Fruit fly (Drosophila melanogaster): ENCODE results near the gene Ip259.

Ip259 gene

DNA sequence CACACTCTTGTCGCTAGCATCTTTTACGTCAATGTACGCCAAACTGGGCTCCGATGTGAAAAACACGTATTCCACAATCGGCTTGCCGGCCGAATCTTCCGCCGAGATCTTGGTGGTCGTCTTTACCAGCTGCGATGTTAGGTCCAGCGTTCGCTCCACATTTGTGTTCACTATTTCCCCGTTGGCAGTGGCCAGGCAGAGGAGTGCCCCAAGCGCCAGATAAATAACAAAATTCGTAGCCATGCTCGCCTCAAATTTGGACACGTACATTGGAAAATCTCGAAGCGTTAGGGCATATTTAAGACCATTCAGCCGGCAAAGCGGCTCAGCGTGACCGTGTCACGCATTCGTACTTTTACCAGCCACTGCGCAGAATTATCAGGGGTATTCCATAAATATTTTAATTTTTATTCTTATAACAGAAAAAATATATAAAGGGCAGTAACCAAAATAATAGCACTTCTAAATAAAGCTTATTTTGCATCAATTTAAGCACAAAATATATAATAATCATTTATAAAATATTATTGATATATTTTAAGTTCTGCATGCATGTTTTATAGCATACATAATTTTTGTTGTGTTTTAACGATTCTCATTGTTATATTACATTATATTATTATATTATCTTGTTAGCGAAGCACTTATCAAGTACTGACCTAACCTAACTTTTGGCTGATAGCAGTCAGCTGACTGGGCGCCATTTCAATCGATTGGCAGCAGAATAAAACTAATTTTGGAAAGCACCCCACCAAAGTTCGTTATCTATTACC, 32.5 kb upstream of the Ip259 start, which contains the start of the genes CG33303 and dpr19 (continued):
- TF ChIP-seq wek (GFP tag; optimal IDR thresholded peaks at IDR 0.05) (peak; percentile 95), Nf-YA (GFP tag; IDR thresholded peaks at IDR 0.05) (no peak), CG34422 (GFP tag; IDR thresholded peaks at IDR 0.05) (peak; percentile 87; the same call in 2 of the 3 replicates), Tbp (GFP tag; optimal IDR thresholded peaks at IDR 0.05) (no peak), CG32767 (GFP tag; IDR thresholded peaks at IDR 0.05) (peak; percentile 73; the same call in 1 of the 2 replicates), inv (GFP tag; IDR thresholded peaks at IDR 0.05; ENCODE audit: partially characterized antibody) (no peak), CG9215 (GFP tag; IDR thresholded peaks at IDR 0.05) (no peak), wor (GFP tag; IDR thresholded peaks at IDR 0.05) (no peak), CG7556 (GFP tag; optimal IDR thresholded peaks at IDR 0.05) (peak; percentile 80), hb (GFP tag; IDR thresholded peaks at IDR 0.05; ENCODE audit: partially characterized antibody) (no peak), CG2202 (tag; optimal IDR thresholded peaks at IDR 0.05) (peak; percentile 63), CG18619 (GFP tag; optimal IDR thresholded peaks at IDR 0.05) (peak; percentile 68), CG13123 (GFP tag; optimal IDR thresholded peaks at IDR 0.05) (peak; percentile 50), nmo (GFP tag; optimal IDR thresholded peaks at IDR 0.05) (peak; percentile 88), grau (tag; optimal IDR thresholded peaks at IDR 0.05) (peak; percentile 85), ind (GFP tag; optimal IDR thresholded peaks at IDR 0.05) (peak; percentile 43), CG10321 (GFP tag; IDR thresholded peaks at IDR 0.05) (peak; percentile 49; the same call in 1 of the 2 replicates), CG15269 (tag; optimal IDR thresholded peaks at IDR 0.05) (peak; percentile 87), CG3407 (GFP tag; optimal IDR thresholded peaks at IDR 0.05) (peak; percentile 63), disco-r (GFP tag; optimal IDR thresholded peaks at IDR 0.05) (no peak), CG17912 (GFP tag; optimal IDR thresholded peaks at IDR 0.05) (peak; percentile 29), zen2 (GFP tag; IDR thresholded peaks at IDR 0.05; ENCODE audit: partially characterized antibody) (no peak), abd-A (tag; optimal IDR thresholded peaks at IDR 0.05) (no peak), vfl (GFP tag; optimal IDR thresholded peaks at IDR 0.05) (no peak), CG4282 (GFP tag; optimal IDR thresholded peaks at IDR 0.05) (no peak), gt (GFP tag; IDR thresholded peaks at IDR 0.05) (no peak), CG15514 (GFP tag; optimal IDR thresholded peaks at IDR 0.05) (peak; percentile 69), CG3281 (GFP tag; optimal IDR thresholded peaks at IDR 0.05) (peak; percentile 70), CG17802 (tag; optimal IDR thresholded peaks at IDR 0.05) (peak; percentile 18), bigmax (GFP tag; optimal IDR thresholded peaks at IDR 0.05) (peak; percentile 95), C15 (GFP tag; IDR thresholded peaks at IDR 0.05) (no peak), HLH3B (GFP tag; IDR thresholded peaks at IDR 0.05) (peak; percentile 38; the same call in 1 of the 2 replicates), sim (GFP tag; IDR thresholded peaks at IDR 0.05) (0 out of 2 replicates have a peak, but pooled peaks have one; percentile 45), lab (GFP tag; optimal IDR thresholded peaks at IDR 0.05) (peak; percentile 81), croc (GFP tag; conservative IDR thresholded peaks at IDR 0.05) (peak; percentile 41; the same call in 2 of the 3 replicates), ftz-f1 (GFP tag; optimal IDR thresholded peaks at IDR 0.05) (no peak), schlank (tag; optimal IDR thresholded peaks at IDR 0.05) (peak; percentile 2), Kr (GFP tag; optimal IDR thresholded peaks at IDR 0.05) (no peak), sqz (GFP tag; optimal IDR thresholded peaks at IDR 0.05) (no peak), CG17829 (tag; optimal IDR thresholded peaks at IDR 0.05) (peak; percentile 90), Lhr (GFP tag; optimal IDR thresholded peaks at IDR 0.05) (peak; percentile 55), CG14014 (GFP tag; IDR thresholded peaks at IDR 0.05) (peak; percentile 34; the same call in 1 of the 2 replicates), ap (GFP tag; IDR thresholded peaks at IDR 0.05) (peak; percentile 67), YL-1 (GFP tag; optimal IDR thresholded peaks at IDR 0.05) (peak; percentile 85), CG17361 (GFP tag; IDR thresholded peaks at IDR 0.05) (peak; percentile 86; the same call in 2 of the 3 replicates), Bgb (GFP tag; IDR thresholded peaks at IDR 0.05; ENCODE audit: partially characterized antibody) (no peak), pfk (GFP tag; optimal IDR thresholded peaks at IDR 0.05) (peak; percentile 61), Nf-YC (tag; optimal IDR thresholded peaks at IDR 0.05) (peak; percentile 79), pum (GFP tag; optimal IDR thresholded peaks at IDR 0.05) (no peak)
